Worm (Caenorhabditis elegans) whole organism, L4 larva: ENCODE results near the gene mdt-9.

Source experiments
- D1046.2 ChIP-seq: fragments of 200-800 bp; sonication (Bioruptor generic); IDR thresholded peaks from 2 replicates; pipeline ENCODE4 v1.3.6; 2022; ENCODE audit warnings: missing genetic modification characterization, missing compliant biosample characterization
- F37D6.2 ChIP-seq: sonication (generic microtip); optimal IDR thresholded peaks from 2 replicates; lab custom pipeline; 2016; ENCODE audit warnings: mild to moderate bottlenecking, missing genetic modification characterization, missing compliant biosample characterization
- F49E8.2 ChIP-seq: sonication (generic microtip); optimal IDR thresholded peaks from 2 replicates; lab custom pipeline; 2016; ENCODE audit warnings: missing compliant biosample characterization, mild to moderate bottlenecking, missing genetic modification characterization, borderline replicate concordance
- T26A8.4 ChIP-seq: fragments of 200-800 bp; sonication (Bioruptor generic); IDR thresholded peaks from 2 replicates; pipeline ENCODE4 v1.3.6; 2022; ENCODE audit warnings: missing genetic modification characterization, missing compliant biosample characterization
- Y48G9A.11 ChIP-seq: fragments of 200-800 bp; sonication (Bioruptor generic); IDR thresholded peaks from 2 replicates; pipeline ENCODE4 v1.3.6; 2022; ENCODE audit warnings: missing genetic modification reagents, missing genetic modification characterization, missing compliant biosample characterization
- aha-1 ChIP-seq: fragments of 150-350 bp; peaks from one replicate; lab custom pipeline; 2014; ENCODE audit warnings: missing biosample characterization, missing genetic modification characterization
- ama-1 ChIP-seq: fragments of 150-350 bp; optimal IDR thresholded peaks from 2 replicates; lab custom pipeline; 2014; ENCODE audit warnings: inconsistent platforms, mixed read lengths
- ceh-62 ChIP-seq: sonication (generic microtip); optimal IDR thresholded peaks from 2 replicates; lab custom pipeline; 2017; ENCODE audit warnings: missing biosample characterization, missing genetic modification characterization
- cey-2 ChIP-seq: sonication (generic microtip); optimal IDR thresholded peaks from 3 replicates; lab custom pipeline; 2017; ENCODE audit warnings: missing genetic modification characterization, mild to moderate bottlenecking, missing compliant biosample characterization, antibody characterized with exemption, borderline replicate concordance; ENCODE audit not compliant: insufficient read depth
- daf-12 ChIP-seq: fragments of 150-350 bp; optimal IDR thresholded peaks from 2 replicates; lab custom pipeline; 2014; ENCODE audit warnings: missing biosample characterization, missing genetic modification reagents, missing genetic modification characterization
- daf-16 ChIP-seq, 3 experiments: sonication (generic microtip); optimal IDR thresholded peaks; 2 replicates each; lab custom pipeline; 2016 to 2017; ENCODE audit warnings: missing genetic modification characterization in 3 of 3, missing genetic modification reagents in 3 of 3, mild to moderate bottlenecking in 2 of 3, missing compliant biosample characterization in 2 of 3, missing biosample characterization in 1 of 3, moderate library complexity in 1 of 3
- daf-19 ChIP-seq: fragments of 200-800 bp; sonication (Bioruptor generic); conservative IDR thresholded peaks from 2 replicates; pipeline ENCODE4 v1.3.6; 2022; ENCODE audit warnings: missing genetic modification characterization, missing compliant biosample characterization
- egl-43 ChIP-seq: fragments of 200-800 bp; sonication (Bioruptor generic); IDR thresholded peaks from 2 replicates; pipeline ENCODE4 v1.3.6; 2022; ENCODE audit warnings: missing genetic modification reagents, missing genetic modification characterization, missing compliant biosample characterization
- hlh-30 ChIP-seq: sonication (generic microtip); optimal IDR thresholded peaks from 2 replicates; lab custom pipeline; 2017; ENCODE audit warnings: antibody characterized with exemption, mild to moderate bottlenecking, missing genetic modification characterization, missing compliant biosample characterization; ENCODE audit not compliant: insufficient read depth
- hmg-1.1 ChIP-seq: fragments of 200-800 bp; sonication (Bioruptor generic); IDR thresholded peaks from 2 replicates; pipeline ENCODE4 v1.3.6; 2022; ENCODE audit warnings: missing genetic modification reagents, missing genetic modification characterization, missing compliant biosample characterization
- lim-7 ChIP-seq: fragments of 200-800 bp; sonication (Bioruptor generic); IDR thresholded peaks from 2 replicates; pipeline ENCODE4 v1.3.6; 2022; ENCODE audit warnings: missing genetic modification characterization, missing compliant biosample characterization
- lin-29 ChIP-seq: fragments of 200-800 bp; sonication (Bioruptor generic); IDR thresholded peaks from 2 replicates; pipeline ENCODE4 v1.3.6; 2022; ENCODE audit warnings: missing genetic modification reagents, missing genetic modification characterization, missing compliant biosample characterization
- lin-38 ChIP-seq: fragments of 200-800 bp; sonication (Bioruptor generic); IDR thresholded peaks from 2 replicates; pipeline ENCODE4 v1.3.6; 2022; ENCODE audit warnings: missing genetic modification reagents, missing genetic modification characterization, missing compliant biosample characterization
- lsy-2 ChIP-seq, 2 experiments: fragments of 150-350 bp in 1 of 2; sonication (generic microtip) in 1 of 2; optimal IDR thresholded peaks; 2 replicates each; lab custom pipeline; 2014 to 2017; ENCODE audit warnings: missing biosample characterization in 2 of 2, missing genetic modification characterization in 2 of 2
- mdl-1 ChIP-seq, 2 experiments: fragments of 150-350 bp in 1 of 2; sonication (generic microtip) in 1 of 2; optimal IDR thresholded peaks; 2 replicates each; lab custom pipeline; 2014 to 2017; ENCODE audit warnings: missing biosample characterization in 2 of 2, missing genetic modification characterization in 2 of 2
- mes-2 ChIP-seq: sonication (generic microtip); optimal IDR thresholded peaks from 2 replicates; lab custom pipeline; 2016; ENCODE audit warnings: missing genotype, mild to moderate bottlenecking, missing genetic modification characterization, missing compliant biosample characterization; ENCODE audit not compliant: poor library complexity, severe bottlenecking
- nhr-41 ChIP-seq: fragments of 200-800 bp; sonication (Bioruptor generic); IDR thresholded peaks from 2 replicates; pipeline ENCODE4 v1.3.6; 2022; ENCODE audit warnings: missing genetic modification reagents, missing genetic modification characterization, missing compliant biosample characterization
- nhr-42 ChIP-seq: fragments of 200-800 bp; sonication (Bioruptor generic); IDR thresholded peaks from 2 replicates; pipeline ENCODE4 v1.3.6; 2022; ENCODE audit warnings: missing genetic modification characterization, missing compliant biosample characterization
- nhr-48 ChIP-seq: sonication (generic microtip); optimal IDR thresholded peaks from 2 replicates; lab custom pipeline; 2016; ENCODE audit warnings: mild to moderate bottlenecking, missing genetic modification characterization, missing compliant biosample characterization
- nhr-6 ChIP-seq: fragments of 150-350 bp; optimal IDR thresholded peaks from 2 replicates; lab custom pipeline; 2014; ENCODE audit warnings: missing biosample characterization, missing genetic modification characterization
- nhr-76 ChIP-seq: fragments of 150-350 bp; optimal IDR thresholded peaks from 2 replicates; lab custom pipeline; 2014; ENCODE audit warnings: missing biosample characterization, missing genetic modification characterization
- pha-4 ChIP-seq, 2 experiments: fragments of 150-350 bp in 1 of 2; fragments of 200-800 bp in 1 of 2; sonication (Bioruptor generic) in 1 of 2; IDR thresholded peaks in 1 of 2; optimal IDR thresholded peaks in 1 of 2; 2 replicates each; pipeline versions ENCODE4 v1.3.6 to Lab custom; 2014 to 2022; ENCODE audit warnings: missing genetic modification characterization in 2 of 2, missing genetic modification reagents in 2 of 2, missing biosample characterization in 1 of 2, missing compliant biosample characterization in 1 of 2
- php-3 ChIP-seq: fragments of 200-800 bp; sonication (Bioruptor generic); IDR thresholded peaks from 2 replicates; pipeline ENCODE4 v1.3.6; 2022; ENCODE audit warnings: missing genetic modification reagents, missing genetic modification characterization, missing compliant biosample characterization
- pqm-1 ChIP-seq: sonication (generic microtip); optimal IDR thresholded peaks from 2 replicates; lab custom pipeline; 2017; ENCODE audit warnings: missing biosample characterization, missing genetic modification characterization
- sdz-12 ChIP-seq: fragments of 200-800 bp; sonication (Bioruptor generic); optimal IDR thresholded peaks from 2 replicates; lab custom pipeline; 2018; ENCODE audit warnings: mild to moderate bottlenecking, missing genetic modification characterization, missing compliant biosample characterization
- set-16 ChIP-seq: fragments of 200-800 bp; sonication (Bioruptor generic); IDR thresholded peaks from 2 replicates; pipeline ENCODE4 v1.3.6; 2022; ENCODE audit warnings: missing genetic modification reagents, missing genetic modification characterization, missing compliant biosample characterization
- snpc-1.2 ChIP-seq: fragments of 200-800 bp; sonication (Bioruptor generic); IDR thresholded peaks from 2 replicates; pipeline ENCODE4 v1.3.6; 2022; ENCODE audit warnings: missing genetic modification reagents, missing genetic modification characterization, missing compliant biosample characterization
- snpc-4 ChIP-seq: fragments of 150-350 bp; optimal IDR thresholded peaks from 2 replicates; lab custom pipeline; 2014; ENCODE audit warnings: missing biosample characterization, missing genetic modification characterization
- tag-97 ChIP-seq: fragments of 200-800 bp; sonication (Bioruptor generic); IDR thresholded peaks from 2 replicates; pipeline ENCODE4 v1.3.6; 2022; ENCODE audit warnings: missing genetic modification characterization, missing compliant biosample characterization
- ztf-11 ChIP-seq: fragments of 150-350 bp; optimal IDR thresholded peaks from 2 replicates; lab custom pipeline; 2014; ENCODE audit warnings: missing biosample characterization, missing genetic modification characterization

Gene mdt-9

ce11 chrIV:13396375-13396774 lies 10.2 kb downstream of the mdt-9 start (continued):
- TF ChIP-seq snpc-1.2 (GFP tag; lab: Robert Waterston, UW) (no peak), cey-2 (tag; lab: Kevin White, UChicago) (no peak), ceh-62 (tag; lab: Kevin White, UChicago) (no peak), nhr-42 (GFP tag; lab: Robert Waterston, UW) (no peak), F37D6.2 (tag; lab: Kevin White, UChicago) (no peak), lin-29 (GFP tag; lab: Robert Waterston, UW) (no peak), mdl-1 (tag; optimal IDR thresholded peaks at IDR 0.05; lab: Kevin White, UChicago) (peak in 1 of 2 experiments; percentile 32), set-16 (no peak), daf-12 (tag; lab: Kevin White, UChicago) (no peak), aha-1 (tag; lab: Kevin White, UChicago) (peak; percentile 100), lin-38 (GFP tag; lab: Robert Waterston, UW) (no peak), nhr-48 (tag; lab: Kevin White, UChicago) (peak; percentile 61), ztf-11 (tag; lab: Kevin White, UChicago) (no peak), hlh-30 (peak; percentile 64), Y48G9A.11 (GFP tag; lab: Robert Waterston, UW) (no peak), daf-19 (GFP tag; lab: Robert Waterston, UW) (no peak), D1046.2 (no peak), ama-1 (lab: Kevin White, UChicago) (no peak), egl-43 (no peak), tag-97 (GFP tag; lab: Robert Waterston, UW) (no peak), lsy-2 (tag; optimal IDR thresholded peaks at IDR 0.05; lab: Kevin White, UChicago) (peak in 1 of 2 experiments; percentile 16), php-3 (GFP tag; lab: Robert Waterston, UW) (peak; percentile 52; the same call in 1 of the 2 replicates), sdz-12 (GFP tag; lab: Kevin White, UChicago) (no peak), hmg-1.1 (GFP tag; lab: Robert Waterston, UW) (no peak), nhr-76 (tag; lab: Kevin White, UChicago) (no peak), nhr-6 (tag; lab: Kevin White, UChicago) (no peak), lim-7 (GFP tag; lab: Robert Waterston, UW) (no peak), daf-16 (GFP tag; optimal IDR thresholded peaks at IDR 0.05; lab: Kevin White, UChicago) (no peak), daf-16 (tag; optimal IDR thresholded peaks at IDR 0.05; lab: Kevin White, UChicago) (peak; percentile 97), pqm-1 (tag; lab: Kevin White, UChicago) (peak; percentile 75), nhr-41 (GFP tag; lab: Robert Waterston, UW) (no peak), pha-4 (GFP tag; IDR thresholded peaks at IDR 0.05; lab: Robert Waterston, UW) (no peak), pha-4 (tag; optimal IDR thresholded peaks at IDR 0.05; lab: Kevin White, UChicago) (no peak)

- TF ChIP-seq T26A8.4 (GFP tag; lab: Robert Waterston, UW) (no peak), snpc-4 (no peak), F49E8.2 (peak; percentile 9), mes-2 (tag; lab: Kevin White, UChicago) (no peak), lin-38 (GFP tag; lab: Robert Waterston, UW) (peak; percentile 42; the same call in 1 of the 2 replicates), hmg-1.1 (GFP tag; lab: Robert Waterston, UW) (no peak)
Measured at ce11 chrIV:13398728-13399127, 12.5 kb downstream of the mdt-9 start, which contains the start of gene Y62E10A.13. TSS of gene Y62E10A.13 (minus strand) at chrIV:13399053.
